Fruit fly (Drosophila melanogaster): ENCODE data around the gene Pgant6.

The Pgant6 gene

dm6 chr3L:2765013-2765738 lies 16.9 kb upstream of the Pgant6 start (continued):
- TF ChIP-seq fu2 (GFP tag; optimal IDR thresholded peaks at IDR 0.05) = no peak
- no peak for TF ChIP-seq CG17385 (GFP tag; optimal IDR thresholded peaks at IDR 0.05)
- no peak for TF ChIP-seq CG9817 (tag; optimal IDR thresholded peaks at IDR 0.05)
- no peak for TF ChIP-seq ato (GFP tag; IDR thresholded peaks at IDR 0.05; ENCODE audit: partially characterized antibody)
- no peak for TF ChIP-seq gt (GFP tag; IDR thresholded peaks at IDR 0.05)
- no peak for TF ChIP-seq phol (tag; optimal IDR thresholded peaks at IDR 0.05)
- TF ChIP-seq bcd (GFP tag; optimal IDR thresholded peaks at IDR 0.05) = no peak
- peak; percentile 38; the same call in 1 of the 2 replicates for TF ChIP-seq NFAT (GFP tag; IDR thresholded peaks at IDR 0.05)
- no peak for TF ChIP-seq HLH54F (GFP tag; optimal IDR thresholded peaks at IDR 0.05)
- no peak for TF ChIP-seq HHEX (GFP tag; optimal IDR thresholded peaks at IDR 0.05)
- TF ChIP-seq mld (GFP tag; IDR thresholded peaks at IDR 0.05; ENCODE audit: partially characterized antibody) = no peak
- TF ChIP-seq CG4328 (GFP tag; optimal IDR thresholded peaks at IDR 0.05) = peak; percentile 43
- TF ChIP-seq CG12769 (tag; optimal IDR thresholded peaks at IDR 0.05) = no peak
- no peak for TF ChIP-seq slou (GFP tag; optimal IDR thresholded peaks at IDR 0.05)
- TF ChIP-seq nerfin-1 (tag; optimal IDR thresholded peaks at IDR 0.05) = no peak
- TF ChIP-seq Lhr (GFP tag; optimal IDR thresholded peaks at IDR 0.05) = no peak
- no peak for TF ChIP-seq Atf3 (GFP tag; optimal IDR thresholded peaks at IDR 0.05)
- TF ChIP-seq pfk (GFP tag; optimal IDR thresholded peaks at IDR 0.05) = no peak
- no peak for TF ChIP-seq CkIIα-i1 (GFP tag; IDR thresholded peaks at IDR 0.05)
- TF ChIP-seq CG1647 (GFP tag; optimal IDR thresholded peaks at IDR 0.05) = no peak
- TF ChIP-seq exex (tag; optimal IDR thresholded peaks at IDR 0.05) = no peak
- TF ChIP-seq ind (GFP tag; optimal IDR thresholded peaks at IDR 0.05) = no peak
- TF ChIP-seq CG31441 (GFP tag; IDR thresholded peaks at IDR 0.05) = peak; percentile 32; the same call in 1 of the 2 replicates
- TF ChIP-seq Tbp (GFP tag; optimal IDR thresholded peaks at IDR 0.05) = no peak
- TF ChIP-seq Abd-B (GFP tag; optimal IDR thresholded peaks at IDR 0.05) = no peak
- peak; percentile 4 for TF ChIP-seq Vsx1 (GFP tag; optimal IDR thresholded peaks at IDR 0.05)
- no peak for TF ChIP-seq CG32767 (GFP tag; IDR thresholded peaks at IDR 0.05)
- no peak for TF ChIP-seq fd96Cb (tag; optimal IDR thresholded peaks at IDR 0.05)
- TF ChIP-seq CG14441 (GFP tag; IDR thresholded peaks at IDR 0.05) = peak; percentile 31; the same call in 1 of the 2 replicates
- TF ChIP-seq Trl (optimal IDR thresholded peaks at IDR 0.05) = no peak
- TF ChIP-seq Trl (GFP tag; optimal IDR thresholded peaks at IDR 0.05) = no peak
- TF ChIP-seq Six4 (GFP tag; optimal IDR thresholded peaks at IDR 0.05) = no peak
- TF ChIP-seq CG10147 (GFP tag; optimal IDR thresholded peaks at IDR 0.05) = no peak
- TF ChIP-seq pum (GFP tag; optimal IDR thresholded peaks at IDR 0.05) = no peak
- no peak for TF ChIP-seq stwl (tag; optimal IDR thresholded peaks at IDR 0.05)
- no peak for TF ChIP-seq ems (GFP tag; optimal IDR thresholded peaks at IDR 0.05)
- TF ChIP-seq CG4730 (GFP tag; IDR thresholded peaks at IDR 0.05) = no peak
- no peak for TF ChIP-seq CG15696 (tag; optimal IDR thresholded peaks at IDR 0.05)
- TF ChIP-seq CG3163 (GFP tag; optimal IDR thresholded peaks at IDR 0.05) = no peak
- TF ChIP-seq CG4617 (GFP tag; optimal IDR thresholded peaks at IDR 0.05; ENCODE audit: borderline replicate concordance) = no peak
- 0 out of 2 replicates have a peak, but pooled peaks have one; percentile 22 for TF ChIP-seq Drgx (GFP tag; IDR thresholded peaks at IDR 0.05)
- TF ChIP-seq vvl (GFP tag; IDR thresholded peaks at IDR 0.05) = no peak; the same call in 1 of the 2 replicates
- no peak for TF ChIP-seq her (GFP tag; optimal IDR thresholded peaks at IDR 0.05)
- TF ChIP-seq Kr (GFP tag; optimal IDR thresholded peaks at IDR 0.05) = no peak
- TF ChIP-seq sim (GFP tag; IDR thresholded peaks at IDR 0.05) = no peak
- TF ChIP-seq dan (GFP tag; IDR thresholded peaks at IDR 0.05) = no peak
- TF ChIP-seq gce (GFP tag; IDR thresholded peaks at IDR 0.05) = no peak
- no peak for TF ChIP-seq chm (GFP tag; IDR thresholded peaks at IDR 0.05)
- TF ChIP-seq rib (GFP tag; IDR thresholded peaks at IDR 0.05) = no peak
- peak; percentile 46 for TF ChIP-seq Xbp1 (GFP tag; optimal IDR thresholded peaks at IDR 0.05)
- no peak for TF ChIP-seq nau (GFP tag; optimal IDR thresholded peaks at IDR 0.05)

All from whole organism, embryonic.